Fruit fly (Drosophila melanogaster) whole organism: ENCODE results near the gene Cyp18a1.

Experiments
- pan ChIP-seq: fragments of >200 bp; optimal IDR thresholded peaks from 2 replicates; lab custom pipeline; 2017
- usp ChIP-seq: fragments of >200 bp; optimal IDR thresholded peaks from 2 replicates; lab custom pipeline; 2017; ENCODE audit warnings: missing biosample characterization, missing genetic modification characterization, mixed read lengths

dm6 chrX:18702245-18702644 is 9.4 kb upstream of the Cyp18a1 start:
- TF ChIP-seq pan (no peak), usp (GFP tag; lab: Kevin White, UChicago) (no peak)
